Fruit fly (Drosophila melanogaster) whole organism, prepupa: ENCODE data around the gene Tace.

ENCODE experiments used
- Blimp-1 ChIP-seq: fragments of 200-800 bp; sonication (Bioruptor generic); optimal IDR thresholded peaks from 3 replicates; lab custom pipeline; 2017; ENCODE audit warnings: missing biosample characterization, missing genetic modification characterization, mild to moderate bottlenecking, moderate library complexity, missing genetic modification reagents
- CG10669 ChIP-seq: fragments of 200-800 bp; sonication (Bioruptor generic); optimal IDR thresholded peaks from 3 replicates; lab custom pipeline; 2018; ENCODE audit warnings: missing biosample characterization, mild to moderate bottlenecking, missing genetic modification characterization, moderate library complexity
- CG15336 ChIP-seq: fragments of 200-800 bp; sonication (Bioruptor generic); IDR thresholded peaks from 2 replicates; pipeline ENCODE4 v1.3.6; 2022; ENCODE audit warnings: missing biosample characterization, missing genetic modification characterization
- CG1621 ChIP-seq: fragments of 200-800 bp; sonication (Bioruptor generic); optimal IDR thresholded peaks from 3 replicates; lab custom pipeline; 2018; ENCODE audit warnings: missing biosample characterization, mild to moderate bottlenecking, missing genetic modification characterization
- CG16779 ChIP-seq: fragments of 200-800 bp; sonication (Bioruptor generic); optimal IDR thresholded peaks from 3 replicates; lab custom pipeline; 2017; ENCODE audit warnings: missing biosample characterization, mild to moderate bottlenecking, missing genetic modification characterization
- CG32006 ChIP-seq: fragments of 200-800 bp; sonication (Bioruptor generic); optimal IDR thresholded peaks from 3 replicates; lab custom pipeline; 2017; ENCODE audit warnings: missing biosample characterization, mild to moderate bottlenecking, missing genetic modification characterization
- CG34406 ChIP-seq: fragments of 200-800 bp; sonication (Bioruptor generic); optimal IDR thresholded peaks from 3 replicates; lab custom pipeline; 2016; ENCODE audit warnings: missing biosample characterization, missing genetic modification characterization
- CG3919 ChIP-seq: fragments of 200-800 bp; sonication (Bioruptor generic); optimal IDR thresholded peaks from 3 replicates; lab custom pipeline; 2016; ENCODE audit warnings: missing biosample characterization, missing genetic modification characterization
- CG6276 ChIP-seq: fragments of 200-800 bp; sonication (Bioruptor generic); optimal IDR thresholded peaks from 2 replicates; lab custom pipeline; 2017; ENCODE audit warnings: missing biosample characterization, mild to moderate bottlenecking, missing genetic modification characterization
- CG6808 ChIP-seq: fragments of 200-800 bp; sonication (Bioruptor generic); optimal IDR thresholded peaks from 3 replicates; lab custom pipeline; 2017; ENCODE audit warnings: missing biosample characterization, missing genetic modification characterization, mild to moderate bottlenecking, moderate library complexity, missing genetic modification reagents
- CG6854 ChIP-seq: fragments of 200-800 bp; sonication (Bioruptor generic); optimal IDR thresholded peaks from 2 replicates; lab custom pipeline; 2017; ENCODE audit warnings: missing biosample characterization, mild to moderate bottlenecking, missing genetic modification characterization
- CG8119 ChIP-seq: fragments of 200-800 bp; sonication (Bioruptor generic); IDR thresholded peaks from 3 replicates; pipeline ENCODE4 v1.3.6; 2022; ENCODE audit warnings: missing biosample characterization, missing genetic modification characterization
- CG8319 ChIP-seq: fragments of 200-800 bp; sonication (Bioruptor generic); optimal IDR thresholded peaks from 3 replicates; lab custom pipeline; 2016; ENCODE audit warnings: missing biosample characterization, missing genetic modification characterization
- CG8632 ChIP-seq: fragments of 200-800 bp; sonication (Bioruptor generic); optimal IDR thresholded peaks from 3 replicates; lab custom pipeline; 2016; ENCODE audit warnings: missing biosample characterization, missing genetic modification characterization
- CG9139 ChIP-seq: fragments of 200-800 bp; sonication (Bioruptor generic); optimal IDR thresholded peaks from 3 replicates; lab custom pipeline; 2017; ENCODE audit warnings: missing biosample characterization, mild to moderate bottlenecking, missing genetic modification characterization
- Eip78C ChIP-seq: fragments of 200-800 bp; sonication (Bioruptor generic); peaks from one replicate; lab custom pipeline; 2016; ENCODE audit warnings: missing biosample characterization, missing genetic modification characterization
- Eip93F ChIP-seq: fragments of 200-800 bp; sonication (Bioruptor generic); optimal IDR thresholded peaks from 2 replicates; lab custom pipeline; 2016; ENCODE audit warnings: missing biosample characterization, mild to moderate bottlenecking, missing genetic modification characterization
- Ets96B ChIP-seq: fragments of 200-800 bp; optimal IDR thresholded peaks from 2 replicates; lab custom pipeline; 2019; ENCODE audit warnings: missing biosample characterization, mild to moderate bottlenecking, missing genetic modification characterization, moderate library complexity
- Gug ChIP-seq: fragments of 200-800 bp; sonication (Bioruptor generic); IDR thresholded peaks from 2 replicates; pipeline ENCODE4 v1.3.6; 2022; ENCODE audit warnings: missing biosample characterization, missing genetic modification characterization
- Hr38 ChIP-seq: sonication (Bioruptor generic); optimal IDR thresholded peaks from 2 replicates; lab custom pipeline; 2016; ENCODE audit warnings: missing biosample characterization, missing genetic modification characterization
- Hr39 ChIP-seq: fragments of 200-800 bp; sonication (Bioruptor generic); optimal IDR thresholded peaks from 2 replicates; lab custom pipeline; 2016; ENCODE audit warnings: missing biosample characterization, missing genetic modification characterization
- Lpt ChIP-seq: fragments of 200-800 bp; sonication (Bioruptor generic); optimal IDR thresholded peaks from 3 replicates; lab custom pipeline; 2016; ENCODE audit warnings: missing biosample characterization, missing genetic modification characterization
- Met ChIP-seq: fragments of 200-800 bp; sonication (Bioruptor generic); optimal IDR thresholded peaks from 3 replicates; lab custom pipeline; 2016; ENCODE audit warnings: missing biosample characterization, missing genetic modification characterization
- OdsH ChIP-seq: fragments of 200-800 bp; sonication (Bioruptor generic); optimal IDR thresholded peaks from 3 replicates; lab custom pipeline; 2016; ENCODE audit warnings: missing biosample characterization, missing genetic modification characterization
- Smox ChIP-seq: fragments of 200-800 bp; sonication (Bioruptor generic); optimal IDR thresholded peaks from 3 replicates; lab custom pipeline; 2016; ENCODE audit warnings: missing biosample characterization, missing genetic modification characterization
- Sox102F ChIP-seq: fragments of 200-800 bp; sonication (Bioruptor generic); optimal IDR thresholded peaks from 2 replicates; lab custom pipeline; 2016; ENCODE audit warnings: missing biosample characterization, mild to moderate bottlenecking, missing genetic modification characterization
- Sox14 ChIP-seq: fragments of 200-800 bp; sonication (Bioruptor generic); optimal IDR thresholded peaks from 3 replicates; lab custom pipeline; 2016; ENCODE audit warnings: missing biosample characterization, missing genetic modification characterization
- Sox15 ChIP-seq: fragments of 200-800 bp; sonication (Bioruptor generic); optimal IDR thresholded peaks from 3 replicates; lab custom pipeline; 2016; ENCODE audit warnings: missing biosample characterization, missing genetic modification characterization
- achi ChIP-seq: fragments of 200-800 bp; sonication (Bioruptor generic); optimal IDR thresholded peaks from 3 replicates; lab custom pipeline; 2016; ENCODE audit warnings: missing biosample characterization, missing genetic modification characterization
- dac ChIP-seq: fragments of 200-800 bp; sonication (Bioruptor generic); optimal IDR thresholded peaks from 2 replicates; lab custom pipeline; 2017; ENCODE audit warnings: missing biosample characterization, mild to moderate bottlenecking, missing genetic modification characterization
- dsx ChIP-seq: fragments of 200-800 bp; optimal IDR thresholded peaks from 3 replicates; lab custom pipeline; 2019; ENCODE audit warnings: missing biosample characterization, mild to moderate bottlenecking, missing genetic modification characterization, moderate library complexity; ENCODE audit not compliant: poor library complexity, severe bottlenecking
- eg ChIP-seq: fragments of 200-800 bp; sonication (Bioruptor generic); IDR thresholded peaks from 3 replicates; pipeline ENCODE4 v1.3.6; 2022; ENCODE audit warnings: missing biosample characterization, missing genetic modification characterization
- fd85E ChIP-seq: fragments of 200-800 bp; sonication (Bioruptor generic); optimal IDR thresholded peaks from 3 replicates; lab custom pipeline; 2016; ENCODE audit warnings: missing biosample characterization, missing genetic modification characterization
- fkh ChIP-seq: fragments of 200-800 bp; sonication (Bioruptor generic); optimal IDR thresholded peaks from 3 replicates; lab custom pipeline; 2017; ENCODE audit warnings: missing biosample characterization, mild to moderate bottlenecking, missing genetic modification characterization, moderate library complexity
- lz ChIP-seq: fragments of 200-800 bp; sonication (Bioruptor generic); optimal IDR thresholded peaks from 3 replicates; lab custom pipeline; 2016; ENCODE audit warnings: missing biosample characterization, missing genetic modification characterization
- net ChIP-seq: fragments of 200-800 bp; sonication (Bioruptor generic); optimal IDR thresholded peaks from 3 replicates; lab custom pipeline; 2016; ENCODE audit warnings: missing biosample characterization, missing genetic modification characterization
- pdm3 ChIP-seq: fragments of 200-800 bp; sonication (Bioruptor generic); optimal IDR thresholded peaks from 3 replicates; lab custom pipeline; 2016; ENCODE audit warnings: missing biosample characterization, missing genetic modification characterization
- salr ChIP-seq, 2 experiments: fragments of 200-800 bp; sonication (Bioruptor generic); optimal IDR thresholded peaks; 3 replicates each; lab custom pipeline; 2016 to 2018; ENCODE audit warnings: missing biosample characterization in 2 of 2, missing genetic modification characterization in 2 of 2, mild to moderate bottlenecking in 1 of 2
- spab ChIP-seq: fragments of 200-800 bp; sonication (Bioruptor generic); optimal IDR thresholded peaks from 2 replicates; lab custom pipeline; 2017; ENCODE audit warnings: missing biosample characterization, mild to moderate bottlenecking, missing genetic modification characterization, missing genetic modification reagents
- ss ChIP-seq, 2 experiments: fragments of 200-800 bp; sonication (Bioruptor generic); optimal IDR thresholded peaks; 2 replicates in 1 of 2; 3 replicates in 1 of 2; lab custom pipeline; 2017 to 2018; ENCODE audit warnings: mild to moderate bottlenecking in 2 of 2, missing biosample characterization in 2 of 2, missing genetic modification characterization in 2 of 2, moderate library complexity in 1 of 2
- svp ChIP-seq: fragments of 200-800 bp; sonication (Bioruptor generic); peaks from one replicate; lab custom pipeline; 2016; ENCODE audit warnings: missing biosample characterization, missing genetic modification characterization
- topi ChIP-seq: fragments of 200-800 bp; sonication (Bioruptor generic); optimal IDR thresholded peaks from 3 replicates; lab custom pipeline; 2016; ENCODE audit warnings: missing biosample characterization, missing genetic modification characterization
- vri ChIP-seq: fragments of 200-800 bp; sonication (Bioruptor generic); optimal IDR thresholded peaks from 3 replicates; lab custom pipeline; 2016; ENCODE audit warnings: missing biosample characterization, mild to moderate bottlenecking, missing genetic modification characterization

Tace gene

DNA sequence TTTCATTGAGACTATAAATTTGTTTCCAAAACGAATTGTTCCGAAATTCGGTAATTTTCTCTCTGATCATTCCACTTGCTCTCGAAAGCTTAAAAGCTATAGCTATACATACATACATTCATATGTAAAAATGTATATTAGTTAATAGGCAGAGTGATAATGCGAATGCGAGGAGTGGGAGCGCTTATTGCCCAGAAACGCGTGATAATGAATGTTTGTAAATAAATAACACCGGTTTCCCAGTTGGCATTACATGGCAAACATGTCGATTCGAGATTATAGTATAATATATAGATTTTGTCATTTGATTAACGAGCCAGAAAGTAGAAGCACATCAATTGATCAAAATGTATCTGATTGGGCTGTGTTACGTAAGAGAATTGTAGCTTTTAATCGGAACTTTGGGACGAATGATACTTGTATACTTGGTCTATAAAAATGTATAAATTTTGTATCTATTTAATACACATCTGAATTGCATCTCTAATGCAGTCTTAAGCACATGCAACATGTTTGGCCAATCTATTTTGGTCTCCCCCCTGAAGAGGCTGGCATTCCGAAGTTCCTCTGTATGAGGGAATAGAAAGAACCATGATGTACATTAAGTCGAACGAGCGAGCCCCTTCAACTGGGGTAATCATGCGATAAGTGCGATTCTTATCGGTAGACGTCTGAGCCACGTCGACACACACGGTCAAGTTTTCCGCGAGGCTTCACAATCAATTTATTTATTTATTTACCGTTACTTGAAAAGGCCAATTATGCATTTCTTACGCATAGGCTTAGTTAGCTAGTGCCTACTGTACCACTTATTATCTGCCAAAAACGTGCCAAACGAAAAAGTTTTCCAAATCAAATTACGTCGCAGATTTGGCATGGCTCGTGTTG is 12.5 kb downstream of the Tace start (continued):
- TF ChIP-seq svp (GFP tag; lab: Kevin White, UChicago) (peak; percentile 44), CG34406 (GFP tag; lab: Kevin White, UChicago) (no peak), fkh (GFP tag; lab: Kevin White, UChicago) (peak; percentile 70), Smox (GFP tag; lab: Kevin White, UChicago) (no peak), Hr39 (GFP tag; lab: Kevin White, UChicago) (no peak), Blimp-1 (GFP tag; lab: Kevin White, UChicago) (no peak), CG9139 (GFP tag; lab: Kevin White, UChicago) (no peak), pdm3 (GFP tag; lab: Kevin White, UChicago) (no peak), OdsH (GFP tag; lab: Kevin White, UChicago) (peak; percentile 25), lz (GFP tag; lab: Kevin White, UChicago) (no peak), CG6276 (no peak), CG8119 (GFP tag; lab: Robert Waterston, UW) (peak; percentile 46; the same call in 1 of the 3 replicates), CG8632 (GFP tag; lab: Kevin White, UChicago) (no peak), CG8319 (GFP tag; lab: Kevin White, UChicago) (no peak), CG16779 (tag; lab: Kevin White, UChicago) (no peak), Sox15 (GFP tag; lab: Kevin White, UChicago) (no peak), CG32006 (GFP tag; lab: Kevin White, UChicago) (peak; percentile 53), Gug (GFP tag; lab: Robert Waterston, UW) (no peak), dsx (GFP tag; lab: Kevin White, UChicago) (no peak)

DNA sequence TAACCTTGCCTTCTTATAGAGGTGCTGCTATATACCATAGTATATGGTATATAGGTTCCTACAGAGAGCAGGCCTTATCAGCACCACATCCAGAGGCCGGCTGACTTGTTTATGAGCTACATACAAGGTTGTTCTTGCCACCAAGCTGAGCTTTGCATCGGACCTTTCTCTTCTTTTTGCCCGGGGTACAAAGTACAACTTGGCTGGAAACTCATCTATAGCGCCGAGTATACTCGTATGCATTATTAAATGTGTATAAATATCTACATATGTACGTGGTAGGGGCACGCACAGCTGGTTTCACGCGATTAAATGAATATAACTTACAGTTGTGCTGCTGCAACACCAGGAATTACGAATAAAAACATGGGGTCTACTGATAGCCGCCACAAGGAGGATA is 13.6 kb downstream of the Tace start:
- TF ChIP-seq Met (GFP tag; lab: Kevin White, UChicago) (peak; percentile 7), spab (GFP tag; lab: Kevin White, UChicago) (peak; percentile 77), CG6808 (GFP tag; lab: Kevin White, UChicago) (peak; percentile 88), CG10669 (GFP tag; lab: Kevin White, UChicago) (peak; percentile 67), OdsH (GFP tag; lab: Kevin White, UChicago) (no peak), dsx (GFP tag; lab: Kevin White, UChicago) (peak; percentile 72), Hr38 (GFP tag; lab: Kevin White, UChicago) (no peak), CG8319 (GFP tag; lab: Kevin White, UChicago) (peak; percentile 18), fkh (GFP tag; lab: Kevin White, UChicago) (no peak), vri (GFP tag; lab: Kevin White, UChicago) (no peak), CG1621 (tag; lab: Kevin White, UChicago) (peak; percentile 49), CG6276 (peak; percentile 86), CG15336 (GFP tag; lab: Robert Waterston, UW) (peak; percentile 40; the same call in 1 of the 2 replicates), net (GFP tag; lab: Kevin White, UChicago) (peak; percentile 50), dac (GFP tag; lab: Kevin White, UChicago) (no peak), Sox102F (GFP tag; lab: Kevin White, UChicago) (no peak), CG32006 (GFP tag; lab: Kevin White, UChicago) (no peak), achi (GFP tag; lab: Kevin White, UChicago) (peak; percentile 18), CG9139 (GFP tag; lab: Kevin White, UChicago) (peak; percentile 93), fd85E (GFP tag; lab: Kevin White, UChicago) (no peak), CG6854 (peak; percentile 85), topi (GFP tag; lab: Kevin White, UChicago) (peak; percentile 36), svp (GFP tag; lab: Kevin White, UChicago) (peak; percentile 77), CG16779 (tag; lab: Kevin White, UChicago) (peak; percentile 75), Eip78C (GFP tag; lab: Kevin White, UChicago) (peak; percentile 71), ss (GFP tag; optimal IDR thresholded peaks at IDR 0.05; lab: Kevin White, UChicago) (peak; percentile 88 to 90), CG3919 (GFP tag; lab: Kevin White, UChicago) (peak; percentile 59), Lpt (GFP tag; lab: Kevin White, UChicago) (peak; percentile 16), Sox14 (peak; percentile 6), Eip93F (GFP tag; lab: Kevin White, UChicago) (peak; percentile 2), Blimp-1 (GFP tag; lab: Kevin White, UChicago) (peak; percentile 5), Ets96B (tag; lab: Kevin White, UChicago) (peak; percentile 46), eg (GFP tag; lab: Robert Waterston, UW) (no peak), salr (GFP tag; optimal IDR thresholded peaks at IDR 0.05; lab: Kevin White, UChicago) (peak in 1 of 2 experiments; percentile 16), CG8119 (GFP tag; lab: Robert Waterston, UW) (peak; percentile 47; the same call in 2 of the 3 replicates)
